Fruit fly (Drosophila melanogaster) whole organism, wandering third instar larva: ENCODE results near the gene Acn.
A peak's percentile ranks its signal among the peaks of the same experiment; 100 is the strongest.

ENCODE experiments used
- Abd-B ChIP-seq: fragments of >200 bp; optimal IDR thresholded peaks from 2 replicates; lab custom pipeline; 2017; ENCODE audit warnings: missing biosample characterization, missing genetic modification characterization
- CG32264 ChIP-seq: fragments of 200-800 bp; sonication (Bioruptor generic); optimal IDR thresholded peaks from 2 replicates; lab custom pipeline; 2016; ENCODE audit warnings: missing biosample characterization, missing genetic modification characterization
- CG9705 ChIP-seq: fragments of 200-800 bp; sonication (Bioruptor generic); optimal IDR thresholded peaks from 2 replicates; lab custom pipeline; 2018; ENCODE audit warnings: missing biosample characterization, mild to moderate bottlenecking, missing genetic modification characterization
- CrebA ChIP-seq: fragments of 200-800 bp; sonication (Bioruptor generic); optimal IDR thresholded peaks from 2 replicates; lab custom pipeline; 2016; ENCODE audit warnings: missing biosample characterization, mild to moderate bottlenecking, missing genetic modification characterization, borderline replicate concordance
- Dfd ChIP-seq: fragments of >200 bp; optimal IDR thresholded peaks from 2 replicates; lab custom pipeline; 2017; ENCODE audit warnings: missing biosample characterization, missing genetic modification characterization
- Dif ChIP-seq: fragments of 200-275, 200-300 bp; sonication (Bioruptor generic); optimal IDR thresholded peaks from 2 replicates; lab custom pipeline; 2018; ENCODE audit warnings: missing biosample characterization, missing genetic modification characterization; ENCODE audit not compliant: partially characterized antibody
- GATAd ChIP-seq: sonication (Bioruptor generic); optimal IDR thresholded peaks from 2 replicates; lab custom pipeline; 2016; ENCODE audit warnings: missing biosample characterization, missing genetic modification characterization
- HLH106 ChIP-seq: fragments of 200-800 bp; optimal IDR thresholded peaks from 3 replicates; lab custom pipeline; 2019; ENCODE audit warnings: missing biosample characterization, mild to moderate bottlenecking, missing genetic modification characterization, moderate library complexity
- Hnf4 ChIP-seq: fragments of 200-800 bp; sonication (Bioruptor generic); optimal IDR thresholded peaks from 2 replicates; lab custom pipeline; 2016; ENCODE audit warnings: missing biosample characterization, mild to moderate bottlenecking, missing genetic modification characterization
- Hr78 ChIP-seq: fragments of >200 bp; optimal IDR thresholded peaks from 2 replicates; lab custom pipeline; 2017; ENCODE audit warnings: missing biosample characterization, missing genetic modification characterization
- Hr83 ChIP-seq: fragments of 200-300 bp; sonication (Bioruptor generic); optimal IDR thresholded peaks from 2 replicates; lab custom pipeline; 2016; ENCODE audit warnings: missing biosample characterization, mild to moderate bottlenecking, missing genetic modification characterization, moderate library complexity; ENCODE audit not compliant: poor library complexity, severe bottlenecking
- Jra ChIP-seq: sonication (Bioruptor generic); optimal IDR thresholded peaks from 2 replicates; lab custom pipeline; 2016; ENCODE audit warnings: missing biosample characterization, missing genetic modification characterization
- Mio ChIP-seq: sonication (Bioruptor generic); optimal IDR thresholded peaks from 2 replicates; lab custom pipeline; 2016; ENCODE audit warnings: missing biosample characterization, missing genetic modification characterization
- Myc ChIP-seq: fragments of >200 bp; optimal IDR thresholded peaks from 2 replicates; lab custom pipeline; 2017
- N ChIP-seq: fragments of >200 bp; optimal IDR thresholded peaks from 2 replicates; lab custom pipeline; 2018; ENCODE audit warnings: missing biosample characterization, missing external identifiers, missing genetic modification characterization
- OdsH ChIP-seq: fragments of 200-800 bp; sonication (Bioruptor generic); optimal IDR thresholded peaks from 2 replicates; lab custom pipeline; 2016; ENCODE audit warnings: missing biosample characterization, mild to moderate bottlenecking, missing genetic modification characterization
- Rel ChIP-seq, 2 experiments: fragments of 200-800 bp; sonication (Bioruptor generic) in 1 of 2; optimal IDR thresholded peaks; 2 replicates in 1 of 2; 3 replicates in 1 of 2; lab custom pipeline; 2016 to 2019; ENCODE audit warnings: mild to moderate bottlenecking in 2 of 2, missing biosample characterization in 2 of 2, missing genetic modification characterization in 2 of 2, moderate library complexity in 1 of 2
- Sp1 ChIP-seq: fragments of 200-800 bp; sonication (Bioruptor generic); optimal IDR thresholded peaks from 3 replicates; lab custom pipeline; 2019; ENCODE audit warnings: missing biosample characterization, mild to moderate bottlenecking, missing genetic modification characterization, moderate library complexity
- Vsx2 ChIP-seq: fragments of 200-300, 225-300 bp; sonication (Bioruptor generic); optimal IDR thresholded peaks from 2 replicates; lab custom pipeline; 2018; ENCODE audit warnings: missing biosample characterization, missing genetic modification characterization; ENCODE audit not compliant: partially characterized antibody
- br ChIP-seq: fragments of 200-800 bp; sonication (Bioruptor generic); optimal IDR thresholded peaks from 2 replicates; lab custom pipeline; 2016; ENCODE audit warnings: missing biosample characterization, missing genetic modification characterization
- brk ChIP-seq: fragments of 200-800 bp; sonication (Bioruptor generic); optimal IDR thresholded peaks from 2 replicates; lab custom pipeline; 2016; ENCODE audit warnings: missing biosample characterization, mild to moderate bottlenecking, missing genetic modification characterization
- dl ChIP-seq, 2 experiments: fragments of 175-275, 200-275 bp in 1 of 2; fragments of 200-275 bp in 1 of 2; sonication (Bioruptor generic); optimal IDR thresholded peaks; lab custom pipeline; 2018; ENCODE audit warnings: mild to moderate bottlenecking in 2 of 2, missing biosample characterization in 2 of 2, missing genetic modification characterization in 2 of 2, moderate library complexity in 2 of 2; ENCODE audit not compliant: partially characterized antibody in 2 of 2, insufficient read depth in 1 of 2
- dmrt93B ChIP-seq: fragments of 200-800 bp; sonication (Bioruptor generic); optimal IDR thresholded peaks from 2 replicates; lab custom pipeline; 2018; ENCODE audit warnings: missing biosample characterization, mild to moderate bottlenecking, missing genetic modification characterization
- dsf ChIP-seq: sonication (Bioruptor generic); optimal IDR thresholded peaks from 2 replicates; lab custom pipeline; 2016; ENCODE audit warnings: missing biosample characterization, missing genetic modification characterization, borderline replicate concordance
- ey ChIP-seq: fragments of 200-800 bp; sonication (Bioruptor generic); optimal IDR thresholded peaks from 2 replicates; lab custom pipeline; 2016; ENCODE audit warnings: missing biosample characterization, missing genetic modification characterization
- foxo ChIP-seq, 2 experiments: fragments of 200-800 bp; sonication (Bioruptor generic); optimal IDR thresholded peaks; 2 replicates in 1 of 2; 3 replicates in 1 of 2; lab custom pipeline; 2016 to 2017; ENCODE audit warnings: missing biosample characterization in 2 of 2, missing genetic modification characterization in 2 of 2
- fru ChIP-seq: fragments of 200-800 bp; sonication (Bioruptor generic); optimal IDR thresholded peaks from 3 replicates; lab custom pipeline; 2016; ENCODE audit warnings: missing biosample characterization, mild to moderate bottlenecking, missing genetic modification characterization
- h ChIP-seq: fragments of 200-800 bp; sonication (Bioruptor generic); optimal IDR thresholded peaks from 3 replicates; lab custom pipeline; 2016; ENCODE audit warnings: missing biosample characterization, mild to moderate bottlenecking, missing genetic modification characterization
- jim ChIP-seq: fragments of 175-275, 200-325 bp; sonication (Bioruptor generic); optimal IDR thresholded peaks from 2 replicates; lab custom pipeline; 2016; ENCODE audit warnings: missing biosample characterization, mild to moderate bottlenecking, missing genetic modification characterization
- lola ChIP-seq: fragments of >200 bp; optimal IDR thresholded peaks from 2 replicates; lab custom pipeline; 2017; ENCODE audit warnings: missing biosample characterization, missing genetic modification characterization
- pan ChIP-seq: fragments of >200 bp; optimal IDR thresholded peaks from 2 replicates; lab custom pipeline; 2017
- psq ChIP-seq: fragments of 200-800 bp; sonication (Bioruptor generic); optimal IDR thresholded peaks from 3 replicates; lab custom pipeline; 2017; ENCODE audit warnings: missing biosample characterization, mild to moderate bottlenecking, missing genetic modification characterization, moderate library complexity
- rgr ChIP-seq: fragments of 200-800 bp; sonication (Bioruptor generic); optimal IDR thresholded peaks from 3 replicates; lab custom pipeline; 2016; ENCODE audit warnings: missing biosample characterization, mild to moderate bottlenecking, missing genetic modification characterization
- sage ChIP-seq: fragments of 200-800 bp; sonication (Bioruptor generic); optimal IDR thresholded peaks from 2 replicates; lab custom pipeline; 2016; ENCODE audit warnings: missing biosample characterization, mild to moderate bottlenecking, missing genetic modification characterization
- sv ChIP-seq: fragments of 200-800 bp; sonication (Bioruptor generic); optimal IDR thresholded peaks from 3 replicates; lab custom pipeline; 2016; ENCODE audit warnings: missing biosample characterization, missing genetic modification characterization
- tai ChIP-seq: sonication (Bioruptor generic); optimal IDR thresholded peaks from 2 replicates; lab custom pipeline; 2016; ENCODE audit warnings: missing biosample characterization, missing genetic modification characterization
- usp ChIP-seq: fragments of >200 bp; optimal IDR thresholded peaks from 2 replicates; lab custom pipeline; 2017; ENCODE audit warnings: missing biosample characterization, missing genetic modification characterization
- woc ChIP-seq: sonication (Bioruptor generic); optimal IDR thresholded peaks from 2 replicates; lab custom pipeline; 2016; ENCODE audit warnings: missing biosample characterization, mild to moderate bottlenecking, missing genetic modification characterization

Gene Acn

dm6 chr2L:19045111-19045560 lies at the start of gene Acn, which contains the start of gene Ttc19:
Acn (plus strand) TSS chr2L:19045355.
Ttc19 (minus strand) TSS chr2L:19045148.
- TF ChIP-seq sv (GFP tag; lab: Kevin White, UChicago) (peak; percentile 82), h (peak; percentile 90), CG32264 (GFP tag; lab: Kevin White, UChicago) (peak; percentile 76), br (GFP tag; lab: Kevin White, UChicago) (peak; percentile 88), Rel (GFP tag; optimal IDR thresholded peaks at IDR 0.05; lab: Kevin White, UChicago) (no peak), Rel (tag; optimal IDR thresholded peaks at IDR 0.05; lab: Kevin White, UChicago) (peak; percentile 45), dsf (GFP tag; lab: Kevin White, UChicago) (peak; percentile 93), sage (GFP tag; lab: Kevin White, UChicago) (no peak), N (GFP tag; lab: Kevin White, UChicago) (no peak), OdsH (GFP tag; lab: Kevin White, UChicago) (peak; percentile 75), CG9705 (GFP tag; lab: Kevin White, UChicago) (peak; percentile 83), HLH106 (peak; percentile 83), CrebA (GFP tag; lab: Kevin White, UChicago) (no peak), Dfd (GFP tag; lab: Kevin White, UChicago) (no peak), dmrt93B (GFP tag; lab: Kevin White, UChicago) (no peak), psq (GFP tag; lab: Kevin White, UChicago) (peak; percentile 78), jim (GFP tag; lab: Kevin White, UChicago) (no peak), Abd-B (GFP tag; lab: Kevin White, UChicago) (no peak), Sp1 (peak; percentile 81), lola (no peak), GATAd (GFP tag; lab: Kevin White, UChicago) (peak; percentile 73), Mio (peak; percentile 17), Hnf4 (no peak), Dif (GFP tag; lab: Kevin White, UChicago) (no peak), fru (GFP tag; lab: Kevin White, UChicago) (peak; percentile 88), Hr83 (peak; percentile 66), rgr (GFP tag; lab: Kevin White, UChicago) (peak; percentile 90), usp (GFP tag; lab: Kevin White, UChicago) (no peak), Hr78 (GFP tag; lab: Kevin White, UChicago) (no peak), Vsx2 (GFP tag; lab: Kevin White, UChicago) (no peak), brk (GFP tag; lab: Kevin White, UChicago) (no peak), Jra (GFP tag; lab: Kevin White, UChicago) (peak; percentile 95), ey (peak; percentile 89), woc (GFP tag; lab: Kevin White, UChicago) (peak; percentile 86), tai (no peak), Myc (lab: Kevin White, UChicago) (peak; percentile 41), foxo (GFP tag; optimal IDR thresholded peaks at IDR 0.05; lab: Kevin White, UChicago) (peak; percentile 60 to 88), dl (GFP tag; optimal IDR thresholded peaks at IDR 0.05; lab: Kevin White, UChicago; ENCODE audit: insufficient read depth in 1 of 2, partially characterized antibody in 2 of 2) (no peak), pan (lab: Kevin White, UChicago) (no peak)

dm6 chr2L:18995660-18996417 lies 49.3 kb upstream of the Acn start, which contains the start of gene CG10650:
CG10650 (minus strand) TSS chr2L:18995934.
- TF ChIP-seq N (GFP tag; lab: Kevin White, UChicago) (no peak), tai (no peak), h (peak; percentile 20)
